Fruit fly (Drosophila melanogaster) whole organism, prepupa: ENCODE results near the gene CG1024.

ENCODE experiments used
- CG34406 ChIP-seq: fragments of 200-800 bp; sonication (Bioruptor generic); optimal IDR thresholded peaks from 3 replicates; lab custom pipeline; 2016; ENCODE audit warnings: missing biosample characterization, missing genetic modification characterization
- CG6854 ChIP-seq: fragments of 200-800 bp; sonication (Bioruptor generic); optimal IDR thresholded peaks from 2 replicates; lab custom pipeline; 2017; ENCODE audit warnings: missing biosample characterization, mild to moderate bottlenecking, missing genetic modification characterization
- CG7368 ChIP-seq: fragments of 200-800 bp; sonication (Bioruptor generic); optimal IDR thresholded peaks from 3 replicates; lab custom pipeline; 2016; ENCODE audit warnings: missing biosample characterization, missing genetic modification characterization
- Smox ChIP-seq: fragments of 200-800 bp; sonication (Bioruptor generic); optimal IDR thresholded peaks from 3 replicates; lab custom pipeline; 2016; ENCODE audit warnings: missing biosample characterization, missing genetic modification characterization
- eg ChIP-seq: fragments of 200-800 bp; sonication (Bioruptor generic); IDR thresholded peaks from 3 replicates; pipeline ENCODE4 v1.3.6; 2022; ENCODE audit warnings: missing biosample characterization, missing genetic modification characterization

DNA sequence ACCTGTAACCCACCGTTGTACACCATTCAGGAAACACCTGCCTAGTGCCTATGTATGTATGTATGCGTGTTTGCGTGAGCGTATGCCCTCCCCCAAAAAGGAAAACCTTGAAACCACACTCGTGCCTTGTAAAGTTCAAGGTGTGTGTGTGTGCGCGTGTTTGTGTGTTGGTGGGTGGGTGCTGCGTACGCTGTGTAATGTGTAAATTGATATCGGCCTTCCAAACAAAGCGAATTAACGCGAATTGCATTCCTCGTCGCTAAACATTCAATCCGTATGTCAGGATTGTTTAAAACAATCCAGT is 3.3 kb upstream of the CG1024 start:
- no peak for TF ChIP-seq Smox (GFP tag; lab: Kevin White, UChicago)
- TF ChIP-seq CG34406: no peak
- TF ChIP-seq CG6854 (GFP tag; lab: Kevin White, UChicago): no peak
- no peak for TF ChIP-seq eg (GFP tag; lab: Robert Waterston, UW)
- TF ChIP-seq CG7368: no peak
